Worm (Caenorhabditis elegans) whole organism, L4 larva: Measurements from ENCODE around the gene rbg-1.

Experiments
- F37D6.2 ChIP-seq: sonication (generic microtip); optimal IDR thresholded peaks from 2 replicates; lab custom pipeline; 2016; ENCODE audit warnings: mild to moderate bottlenecking, missing genetic modification characterization, missing compliant biosample characterization
- F44E2.7 ChIP-seq: fragments of 200-800 bp; sonication (Bioruptor generic); IDR thresholded peaks from 2 replicates; pipeline ENCODE4 v2.1.2; 2022; ENCODE audit warnings: missing genetic modification characterization, missing compliant biosample characterization
- R02D3.7 ChIP-seq: fragments of 150-350 bp; sonication (generic microtip); optimal IDR thresholded peaks from 3 replicates; lab custom pipeline; 2014; ENCODE audit warnings: missing biosample characterization, missing genetic modification characterization
- Y5F2A.4 ChIP-seq: fragments of 200-800 bp; sonication (Bioruptor generic); optimal IDR thresholded peaks from 2 replicates; lab custom pipeline; 2018; ENCODE audit warnings: mild to moderate bottlenecking, missing genetic modification characterization, missing compliant biosample characterization
- ZK546.5 ChIP-seq, 2 experiments: sonication (generic microtip); optimal IDR thresholded peaks; 2 replicates each; lab custom pipeline; 2017; ENCODE audit warnings: missing biosample characterization in 2 of 2, missing genetic modification characterization in 2 of 2
- aha-1 ChIP-seq: fragments of 150-350 bp; peaks from one replicate; lab custom pipeline; 2014; ENCODE audit warnings: missing biosample characterization, missing genetic modification characterization
- ama-1 ChIP-seq: fragments of 150-350 bp; optimal IDR thresholded peaks from 2 replicates; lab custom pipeline; 2014; ENCODE audit warnings: inconsistent platforms, mixed read lengths
- arid-1 ChIP-seq: fragments of 200-800 bp; sonication (Bioruptor generic); conservative IDR thresholded peaks from 2 replicates; pipeline ENCODE4 v1.3.6; 2022; ENCODE audit warnings: missing genetic modification reagents, missing genetic modification characterization, missing compliant biosample characterization
- ceh-82 ChIP-seq: sonication (generic microtip); optimal IDR thresholded peaks from 2 replicates; lab custom pipeline; 2017; ENCODE audit warnings: missing biosample characterization, missing genetic modification characterization
- ces-1 ChIP-seq: fragments of 150-350 bp; sonication (generic microtip); optimal IDR thresholded peaks from 4 replicates; lab custom pipeline; 2014; ENCODE audit warnings: missing biosample characterization, missing genetic modification reagents, missing genetic modification characterization
- cey-2 ChIP-seq: sonication (generic microtip); optimal IDR thresholded peaks from 3 replicates; lab custom pipeline; 2017; ENCODE audit warnings: missing genetic modification characterization, mild to moderate bottlenecking, missing compliant biosample characterization, antibody characterized with exemption, borderline replicate concordance; ENCODE audit not compliant: insufficient read depth
- daf-12 ChIP-seq: fragments of 150-350 bp; optimal IDR thresholded peaks from 2 replicates; lab custom pipeline; 2014; ENCODE audit warnings: missing biosample characterization, missing genetic modification reagents, missing genetic modification characterization
- daf-16 ChIP-seq, 3 experiments: sonication (generic microtip); optimal IDR thresholded peaks; 2 replicates each; lab custom pipeline; 2016 to 2017; ENCODE audit warnings: missing genetic modification characterization in 3 of 3, missing genetic modification reagents in 3 of 3, mild to moderate bottlenecking in 2 of 3, missing compliant biosample characterization in 2 of 3, missing biosample characterization in 1 of 3, moderate library complexity in 1 of 3
- egl-27 ChIP-seq: sonication (generic microtip); optimal IDR thresholded peaks from 3 replicates; lab custom pipeline; 2017; ENCODE audit warnings: missing biosample characterization, missing genetic modification reagents, missing genetic modification characterization
- egl-43 ChIP-seq: fragments of 200-800 bp; sonication (Bioruptor generic); IDR thresholded peaks from 2 replicates; pipeline ENCODE4 v1.3.6; 2022; ENCODE audit warnings: missing genetic modification reagents, missing genetic modification characterization, missing compliant biosample characterization
- fkh-10 ChIP-seq: fragments of 150-350 bp; optimal IDR thresholded peaks from 2 replicates; lab custom pipeline; 2014; ENCODE audit warnings: missing biosample characterization, missing genetic modification reagents, missing genetic modification characterization
- fos-1 ChIP-seq: fragments of 150-350 bp; optimal IDR thresholded peaks from 2 replicates; lab custom pipeline; 2014; ENCODE audit warnings: missing biosample characterization, missing genetic modification characterization
- hlh-11 ChIP-seq: fragments of 200-800 bp; sonication (Bioruptor generic); optimal IDR thresholded peaks from 2 replicates; lab custom pipeline; 2018; ENCODE audit warnings: mild to moderate bottlenecking, missing genetic modification characterization, missing compliant biosample characterization
- lim-7 ChIP-seq: fragments of 200-800 bp; sonication (Bioruptor generic); IDR thresholded peaks from 2 replicates; pipeline ENCODE4 v1.3.6; 2022; ENCODE audit warnings: missing genetic modification characterization, missing compliant biosample characterization
- lin-13 ChIP-seq: fragments of 150-350 bp; optimal IDR thresholded peaks from 2 replicates; lab custom pipeline; 2014; ENCODE audit warnings: missing biosample characterization, missing genetic modification reagents, missing genetic modification characterization
- madf-9 ChIP-seq: fragments of 200-800 bp; sonication (Bioruptor generic); conservative IDR thresholded peaks from 2 replicates; pipeline ENCODE4 v1.3.6; 2022; ENCODE audit warnings: missing genetic modification reagents, missing genetic modification characterization, missing compliant biosample characterization
- mdt-29 ChIP-seq: fragments of 200-800 bp; sonication (Bioruptor generic); IDR thresholded peaks from 2 replicates; pipeline ENCODE4 v1.3.6; 2022; ENCODE audit warnings: missing genetic modification reagents, missing genetic modification characterization, missing compliant biosample characterization
- mep-1 ChIP-seq: fragments of 150-350 bp; sonication (generic microtip); optimal IDR thresholded peaks from 3 replicates; lab custom pipeline; 2014; ENCODE audit warnings: missing biosample characterization, missing genetic modification characterization
- nhr-11 ChIP-seq: fragments of 150-350 bp; optimal IDR thresholded peaks from 2 replicates; lab custom pipeline; 2014; ENCODE audit warnings: missing biosample characterization, missing genetic modification characterization
- nhr-28 ChIP-seq: fragments of 150-350 bp; optimal IDR thresholded peaks from 2 replicates; lab custom pipeline; 2014; ENCODE audit warnings: missing biosample characterization, missing genetic modification characterization
- nhr-77 ChIP-seq: fragments of 150-350 bp; optimal IDR thresholded peaks from 2 replicates; lab custom pipeline; 2014; ENCODE audit warnings: missing biosample characterization, missing genetic modification characterization
- pha-4 ChIP-seq, 2 experiments: fragments of 150-350 bp in 1 of 2; fragments of 200-800 bp in 1 of 2; sonication (Bioruptor generic) in 1 of 2; IDR thresholded peaks in 1 of 2; optimal IDR thresholded peaks in 1 of 2; 2 replicates each; pipeline versions ENCODE4 v1.3.6 to Lab custom; 2014 to 2022; ENCODE audit warnings: missing genetic modification characterization in 2 of 2, missing genetic modification reagents in 2 of 2, missing biosample characterization in 1 of 2, missing compliant biosample characterization in 1 of 2
- sdz-12 ChIP-seq: fragments of 200-800 bp; sonication (Bioruptor generic); optimal IDR thresholded peaks from 2 replicates; lab custom pipeline; 2018; ENCODE audit warnings: mild to moderate bottlenecking, missing genetic modification characterization, missing compliant biosample characterization
- set-16 ChIP-seq: fragments of 200-800 bp; sonication (Bioruptor generic); IDR thresholded peaks from 2 replicates; pipeline ENCODE4 v1.3.6; 2022; ENCODE audit warnings: missing genetic modification reagents, missing genetic modification characterization, missing compliant biosample characterization
- skn-1 ChIP-seq: fragments of 150-350 bp; optimal IDR thresholded peaks from 2 replicates; lab custom pipeline; 2014; ENCODE audit warnings: missing biosample characterization, missing genetic modification characterization
- tag-97 ChIP-seq: fragments of 200-800 bp; sonication (Bioruptor generic); IDR thresholded peaks from 2 replicates; pipeline ENCODE4 v1.3.6; 2022; ENCODE audit warnings: missing genetic modification characterization, missing compliant biosample characterization
- tra-1 ChIP-seq: fragments of 200-800 bp; sonication (Bioruptor generic); IDR thresholded peaks from 2 replicates; pipeline ENCODE4 v1.3.6; 2022; ENCODE audit warnings: missing genetic modification reagents, missing genetic modification characterization, missing compliant biosample characterization
- unc-130 ChIP-seq: sonication (generic microtip); optimal IDR thresholded peaks from 2 replicates; lab custom pipeline; 2016; ENCODE audit warnings: missing genetic modification reagents, missing genetic modification characterization, missing compliant biosample characterization
- unc-62 ChIP-seq, 3 experiments: fragments of 150-350 bp in 1 of 3; sonication (generic microtip); optimal IDR thresholded peaks in 2 of 3; peaks in 1 of 3; 1 replicate in 1 of 3; 2 replicates in 2 of 3; lab custom pipeline; 2014 to 2017; ENCODE audit warnings: missing biosample characterization in 3 of 3, missing genetic modification characterization in 3 of 3, missing genetic modification reagents in 3 of 3, missing genotype in 1 of 3
- zip-11 ChIP-seq: fragments of 200-800 bp; sonication (Bioruptor generic); IDR thresholded peaks from 2 replicates; pipeline ENCODE4 v1.3.6; 2022; ENCODE audit warnings: missing genetic modification characterization, missing compliant biosample characterization

The rbg-1 gene

DNA sequence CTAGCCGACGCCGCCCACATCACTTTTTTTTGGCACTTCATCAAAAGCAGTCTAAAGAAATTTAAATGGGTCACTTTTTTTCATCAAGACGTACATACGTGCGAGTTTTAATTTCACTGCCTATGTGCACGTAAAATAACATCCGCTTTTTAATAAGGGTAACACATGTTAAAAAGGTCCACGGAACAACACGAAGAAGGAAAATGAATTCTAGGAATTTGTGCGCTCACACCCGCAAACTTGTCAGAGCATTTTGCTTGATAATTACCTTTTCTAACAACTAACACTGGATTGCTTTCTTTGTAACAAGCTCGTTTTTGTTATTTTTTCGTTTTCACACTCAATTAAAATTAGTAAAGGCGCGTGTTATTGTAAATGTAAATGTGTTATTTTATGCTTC, 25.4 kb downstream of the rbg-1 start:
- no peak for TF ChIP-seq F44E2.7 (GFP tag; lab: Robert Waterston, UW)
- TF ChIP-seq unc-62 (GFP tag; optimal IDR thresholded peaks at IDR 0.05 in 1 of 2; lab: Kevin White, UChicago) = peak in 1 of 2 experiments; percentile 8
- no peak for TF ChIP-seq unc-62 (tag; optimal IDR thresholded peaks at IDR 0.05; lab: Kevin White, UChicago)
- TF ChIP-seq, all 104 proteins: peak for 1

DNA sequence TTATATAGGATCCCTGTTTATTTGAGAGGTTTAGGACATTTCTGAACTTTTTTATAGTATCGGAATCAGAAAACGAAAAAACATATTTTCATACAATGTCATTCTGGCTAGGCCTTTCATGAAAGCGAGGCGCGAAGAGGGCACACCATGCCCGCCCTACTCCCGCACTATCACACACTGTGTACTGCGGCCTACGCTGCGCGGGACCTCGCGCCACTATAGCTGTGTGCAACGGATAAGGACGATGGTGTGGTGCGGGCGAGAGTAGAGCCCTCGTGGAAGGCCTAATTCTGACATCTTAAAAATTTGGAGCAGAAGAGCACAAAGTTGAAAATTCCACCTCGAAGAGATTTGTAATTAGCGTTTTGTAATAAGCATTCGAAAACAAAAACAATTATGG, 27.6 kb downstream of the rbg-1 start:
- TF ChIP-seq tra-1 (GFP tag; lab: Robert Waterston, UW) (no peak), mdt-29 (no peak), nhr-11 (tag; lab: Kevin White, UChicago) (no peak), arid-1 (GFP tag; lab: Robert Waterston, UW) (no peak), ama-1 (lab: Kevin White, UChicago) (no peak), skn-1 (tag; lab: Kevin White, UChicago) (no peak), unc-62 (GFP tag; optimal IDR thresholded peaks at IDR 0.05 in 1 of 2; lab: Kevin White, UChicago) (peak in 1 of 2 experiments; percentile 9), unc-62 (tag; optimal IDR thresholded peaks at IDR 0.05; lab: Kevin White, UChicago) (no peak), egl-43 (peak; percentile 20; the same call in 1 of the 2 replicates), cey-2 (tag; lab: Kevin White, UChicago) (no peak)

DNA sequence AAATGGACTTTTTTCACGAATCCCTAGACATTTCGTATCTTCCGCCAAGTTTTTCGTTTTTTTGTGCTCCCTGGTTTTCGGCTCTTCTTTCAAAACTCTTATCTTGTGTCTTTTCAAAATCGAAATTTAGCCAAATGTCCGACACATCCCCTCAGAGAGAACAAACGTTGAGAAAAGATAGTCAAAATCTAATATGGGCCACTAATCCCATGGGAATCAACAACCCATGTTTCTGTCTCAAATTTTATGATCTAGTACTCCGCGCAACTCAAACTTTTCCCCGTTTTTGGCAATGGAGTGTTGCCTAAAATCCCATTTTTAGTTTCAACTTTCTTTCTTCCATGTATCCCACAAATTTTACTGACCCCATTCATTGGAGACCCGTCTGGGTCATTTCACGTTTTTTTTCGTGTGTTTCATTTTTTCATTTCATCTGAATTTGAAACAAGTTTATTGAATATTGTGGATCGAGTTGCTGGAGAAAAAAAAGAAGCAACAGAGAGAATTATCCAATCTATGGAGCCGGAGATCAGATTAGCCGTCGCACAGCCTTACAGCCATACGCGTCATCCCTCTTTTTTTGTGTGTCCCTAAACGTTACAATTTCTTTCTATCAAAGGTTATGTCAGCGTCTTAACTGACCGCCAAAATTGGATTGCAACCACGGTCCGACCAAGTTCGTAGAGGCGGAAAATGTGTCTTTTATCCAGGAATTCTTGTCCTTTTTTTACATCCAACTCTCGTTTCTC, 28.4 kb downstream of the rbg-1 start:
- TF ChIP-seq Y5F2A.4 (GFP tag; lab: Kevin White, UChicago) (no peak), aha-1 (tag; lab: Kevin White, UChicago) (peak; percentile 38), F44E2.7 (GFP tag; lab: Robert Waterston, UW) (no peak), fkh-10 (GFP tag; lab: Kevin White, UChicago) (peak; percentile 49), unc-62 (GFP tag; optimal IDR thresholded peaks at IDR 0.05 in 1 of 2; lab: Kevin White, UChicago) (peak in 1 of 2 experiments; percentile 94), unc-62 (tag; optimal IDR thresholded peaks at IDR 0.05; lab: Kevin White, UChicago) (no peak), madf-9 (GFP tag; lab: Robert Waterston, UW) (no peak), unc-130 (GFP tag; lab: Kevin White, UChicago) (no peak), ces-1 (GFP tag; lab: Kevin White, UChicago) (peak; percentile 65), sdz-12 (GFP tag; lab: Kevin White, UChicago) (no peak)
- TF ChIP-seq, all 104 proteins: peak for 4

DNA sequence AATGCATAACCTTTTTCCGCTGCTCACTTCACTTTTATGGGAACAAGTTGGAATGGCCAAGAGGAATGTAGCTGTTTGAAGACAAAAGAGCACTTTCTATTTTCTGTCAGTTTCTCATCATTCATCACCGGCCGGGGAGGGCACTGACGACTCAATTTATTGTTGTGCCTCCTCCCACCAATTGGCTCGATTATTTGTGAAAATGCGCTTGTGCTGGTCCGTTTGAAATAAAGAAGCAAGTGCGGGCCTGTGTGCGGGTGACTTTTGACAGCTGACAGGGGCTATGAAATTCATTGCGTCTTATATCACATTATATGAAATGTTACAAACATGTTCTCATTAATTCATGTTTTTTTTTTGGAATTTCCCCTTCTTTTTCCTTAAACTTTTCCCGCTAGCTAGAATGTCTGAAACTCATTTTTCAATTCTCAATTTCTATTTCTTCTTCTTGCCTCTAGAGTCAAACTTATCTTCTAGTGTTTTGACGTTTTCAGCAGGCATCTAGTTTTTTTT, 30.7 kb downstream of the rbg-1 start:
- TF ChIP-seq nhr-28 (tag; lab: Kevin White, UChicago) (no peak), daf-16 (GFP tag; optimal IDR thresholded peaks at IDR 0.05; lab: Kevin White, UChicago) (peak in 1 of 2 experiments; percentile 21), daf-16 (tag; optimal IDR thresholded peaks at IDR 0.05; lab: Kevin White, UChicago) (no peak), unc-62 (GFP tag; optimal IDR thresholded peaks at IDR 0.05 in 1 of 2; lab: Kevin White, UChicago) (peak in 1 of 2 experiments; percentile 94), unc-62 (tag; optimal IDR thresholded peaks at IDR 0.05; lab: Kevin White, UChicago) (no peak), hlh-11 (tag; lab: Kevin White, UChicago) (peak; percentile 29), daf-12 (tag; lab: Kevin White, UChicago) (no peak), nhr-77 (tag; lab: Kevin White, UChicago) (no peak)

DNA sequence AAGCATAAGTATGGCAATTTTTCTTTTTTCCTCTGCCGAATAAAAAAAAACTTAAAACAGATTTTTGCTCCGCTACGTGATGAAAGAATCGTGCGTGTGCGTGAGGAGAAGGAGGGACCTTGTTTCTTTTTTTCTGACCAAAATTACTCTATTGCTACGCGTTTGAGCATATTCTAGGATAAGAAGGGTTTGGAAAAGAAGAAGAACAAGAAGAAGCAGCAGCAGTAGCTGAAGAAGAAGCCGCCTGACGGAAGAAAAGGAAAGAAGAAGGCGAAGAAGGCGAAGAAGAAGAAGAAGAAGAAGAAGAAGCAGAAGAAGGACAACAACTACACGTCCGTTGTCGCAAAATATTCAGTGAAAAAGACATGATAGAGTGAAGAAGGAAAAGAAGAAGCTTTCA, 32.8 kb downstream of the rbg-1 start:
- TF ChIP-seq set-16 = peak; percentile 36; the same call in 1 of the 2 replicates
- TF ChIP-seq R02D3.7 (tag; lab: Kevin White, UChicago) = no peak
- TF ChIP-seq fkh-10 (GFP tag; lab: Kevin White, UChicago) = peak; percentile 74

DNA sequence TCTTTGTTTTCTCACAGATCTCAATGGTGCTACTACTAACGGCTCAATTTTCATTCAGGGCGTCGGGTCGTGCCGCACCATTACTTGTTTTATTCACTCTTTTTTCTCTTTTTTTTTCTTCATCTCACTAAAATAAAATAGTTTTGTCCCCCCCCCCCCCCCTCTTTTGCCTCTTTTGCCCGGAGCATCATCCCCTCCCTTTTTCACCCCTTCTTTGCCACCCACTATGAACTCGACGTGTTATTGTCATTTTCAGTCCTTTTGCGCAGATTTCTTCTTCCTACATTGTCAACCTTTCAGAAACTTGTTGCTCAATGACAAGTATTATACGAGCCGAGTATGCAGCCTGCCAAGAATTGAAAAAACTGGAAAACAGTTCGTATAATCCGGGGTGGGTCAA, 42.7 kb downstream of the rbg-1 start, which contains the start of gene seb-3:
TSS of gene seb-3 (plus strand) at position 301 of the 400 bp plus-strand sequence.
- no peak for TF ChIP-seq zip-11 (GFP tag; lab: Robert Waterston, UW)
- TF ChIP-seq unc-62 (GFP tag; optimal IDR thresholded peaks at IDR 0.05 in 1 of 2; lab: Kevin White, UChicago) = no peak
- no peak for TF ChIP-seq unc-62 (tag; optimal IDR thresholded peaks at IDR 0.05; lab: Kevin White, UChicago)
- TF ChIP-seq mep-1 = no peak
- no peak for TF ChIP-seq fkh-10 (GFP tag; lab: Kevin White, UChicago)
- no peak for TF ChIP-seq fos-1 (tag; lab: Kevin White, UChicago)
- TF ChIP-seq ama-1 (lab: Kevin White, UChicago) = no peak
- no peak for TF ChIP-seq lin-13 (GFP tag; lab: Kevin White, UChicago)
- no peak for TF ChIP-seq pha-4 (GFP tag; IDR thresholded peaks at IDR 0.05; lab: Robert Waterston, UW)
- no peak for TF ChIP-seq pha-4 (tag; optimal IDR thresholded peaks at IDR 0.05; lab: Kevin White, UChicago)
- no peak for TF ChIP-seq madf-9 (GFP tag; lab: Robert Waterston, UW)
- TF ChIP-seq nhr-77 (tag; lab: Kevin White, UChicago) = no peak
- TF ChIP-seq lim-7 (GFP tag; lab: Robert Waterston, UW) = no peak
- TF ChIP-seq arid-1 (GFP tag; lab: Robert Waterston, UW) = no peak
- TF ChIP-seq ceh-82 (tag; lab: Kevin White, UChicago) = no peak
- no peak for TF ChIP-seq egl-27 (tag; lab: Kevin White, UChicago)
- TF ChIP-seq ZK546.5 (tag; optimal IDR thresholded peaks at IDR 0.05; lab: Kevin White, UChicago) = no peak
- TF ChIP-seq tag-97 = no peak
- TF ChIP-seq hlh-11 (tag; lab: Kevin White, UChicago) = no peak
- no peak for TF ChIP-seq R02D3.7 (tag; lab: Kevin White, UChicago)
- TF ChIP-seq F37D6.2 = no peak
